Worm (Caenorhabditis elegans) whole organism, mixed stage, embryonic: ENCODE results near the gene ugt-30.

Experiments
- M03D4.4 ChIP-seq: sonication (generic microtip); optimal IDR thresholded peaks from 2 replicates; lab custom pipeline; 2017; ENCODE audit warnings: mild to moderate bottlenecking, missing genetic modification characterization, missing compliant biosample characterization
- blmp-1 ChIP-seq: fragments of 150-350 bp; optimal IDR thresholded peaks from 2 replicates; lab custom pipeline; 2014; ENCODE audit warnings: missing biosample characterization, missing genetic modification characterization
- ceh-43 ChIP-seq: fragments of 200-800 bp; sonication (Bioruptor generic); optimal IDR thresholded peaks from 2 replicates; lab custom pipeline; 2018; ENCODE audit warnings: mild to moderate bottlenecking, missing genetic modification characterization, moderate library complexity, missing compliant biosample characterization
- ces-1 ChIP-seq: fragments of 150-350 bp; optimal IDR thresholded peaks from 2 replicates; lab custom pipeline; 2014; ENCODE audit warnings: missing biosample characterization, missing genetic modification reagents, missing genetic modification characterization
- drap-1 ChIP-seq: fragments of 200-800 bp; sonication (Bioruptor generic); optimal IDR thresholded peaks from 3 replicates; lab custom pipeline; 2018; ENCODE audit warnings: mild to moderate bottlenecking, missing genetic modification characterization, missing compliant biosample characterization
- elt-1 ChIP-seq: sonication (generic microtip); optimal IDR thresholded peaks from 2 replicates; lab custom pipeline; 2017; ENCODE audit warnings: missing genetic modification characterization, mild to moderate bottlenecking, missing compliant biosample characterization, antibody characterized with exemption, moderate library complexity, borderline replicate concordance; ENCODE audit not compliant: insufficient read depth
- ham-2 ChIP-seq: fragments of 200-800 bp; sonication (Bioruptor generic); optimal IDR thresholded peaks from 2 replicates; lab custom pipeline; 2018; ENCODE audit warnings: mild to moderate bottlenecking, missing genetic modification characterization, missing compliant biosample characterization
- hlh-1 ChIP-seq: fragments of 150-350 bp; optimal IDR thresholded peaks from 2 replicates; lab custom pipeline; 2014; ENCODE audit warnings: missing biosample characterization, missing genetic modification reagents, missing genetic modification characterization
- lin-32 ChIP-seq: fragments of 200-800 bp; sonication (Bioruptor generic); optimal IDR thresholded peaks from 2 replicates; lab custom pipeline; 2018; ENCODE audit warnings: mild to moderate bottlenecking, missing genetic modification characterization, missing compliant biosample characterization
- lsy-2 ChIP-seq: fragments of 150-350 bp; optimal IDR thresholded peaks from 2 replicates; lab custom pipeline; 2014; ENCODE audit warnings: missing biosample characterization, missing genetic modification characterization
- mab-5 ChIP-seq: fragments of 150-350 bp; optimal IDR thresholded peaks from 2 replicates; lab custom pipeline; 2014; ENCODE audit warnings: missing biosample characterization, missing genetic modification characterization
- mep-1 ChIP-seq: fragments of 150-350 bp; optimal IDR thresholded peaks from 2 replicates; lab custom pipeline; 2017; ENCODE audit warnings: missing biosample characterization, missing genetic modification reagents, missing genetic modification characterization, inconsistent platforms
- nhr-237 ChIP-seq: fragments of 150-350 bp; optimal IDR thresholded peaks from 2 replicates; lab custom pipeline; 2014; ENCODE audit warnings: missing biosample characterization, missing genetic modification characterization
- nhr-28 ChIP-seq: fragments of 150-350 bp; optimal IDR thresholded peaks from 2 replicates; lab custom pipeline; 2014; ENCODE audit warnings: missing biosample characterization, missing genetic modification characterization
- nhr-76 ChIP-seq: sonication (generic microtip); optimal IDR thresholded peaks from 2 replicates; lab custom pipeline; 2017; ENCODE audit warnings: missing biosample characterization, missing genetic modification characterization
- tbx-8 ChIP-seq: fragments of 200-800 bp; sonication (Bioruptor generic); optimal IDR thresholded peaks from 2 replicates; lab custom pipeline; 2018; ENCODE audit warnings: mild to moderate bottlenecking, missing genetic modification characterization, moderate library complexity, missing compliant biosample characterization
- unc-120 ChIP-seq: sonication (generic microtip); optimal IDR thresholded peaks from 2 replicates; lab custom pipeline; 2017; ENCODE audit warnings: missing genetic modification characterization, missing compliant biosample characterization; ENCODE audit not compliant: poor library complexity, severe bottlenecking
- unc-62 ChIP-seq: fragments of 150-350 bp; optimal IDR thresholded peaks from 2 replicates; lab custom pipeline; 2014; ENCODE audit warnings: missing biosample characterization, missing genetic modification reagents, missing genetic modification characterization
- zip-8 ChIP-seq: fragments of 150-350 bp; optimal IDR thresholded peaks from 2 replicates; lab custom pipeline; 2014; ENCODE audit warnings: missing biosample characterization, missing genetic modification characterization

Gene ugt-30

DNA sequence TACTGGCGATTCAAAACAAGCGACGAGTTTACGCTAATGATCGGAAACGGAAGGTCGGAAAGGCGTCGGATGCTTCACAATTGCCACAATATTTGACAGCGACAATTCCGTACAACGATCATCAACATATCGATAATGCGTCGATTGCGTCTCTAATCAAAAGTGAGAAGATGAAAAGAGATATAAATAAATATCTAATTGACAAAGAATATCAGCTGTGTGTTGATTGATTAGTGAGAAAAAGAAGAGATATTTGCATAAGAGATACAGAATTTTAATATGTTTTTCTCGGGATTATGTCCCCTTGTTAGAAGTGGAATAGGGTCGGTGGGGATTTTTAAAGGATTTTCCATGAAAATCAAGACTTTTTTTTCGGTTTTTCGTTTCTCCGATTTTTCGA lies 46.5 kb downstream of the ugt-30 start:
- TF ChIP-seq lin-32 (GFP tag; lab: Kevin White, UChicago) (no peak), nhr-28 (tag; lab: Kevin White, UChicago) (no peak), nhr-76 (no peak), nhr-237 (tag; lab: Kevin White, UChicago) (no peak), tbx-8 (no peak), unc-62 (GFP tag; lab: Kevin White, UChicago) (peak; percentile 82), mab-5 (tag; lab: Kevin White, UChicago) (peak; percentile 16), hlh-1 (tag; lab: Kevin White, UChicago) (no peak), zip-8 (tag; lab: Kevin White, UChicago) (no peak), lsy-2 (tag; lab: Kevin White, UChicago) (no peak), mep-1 (tag; lab: Kevin White, UChicago) (no peak), elt-1 (tag; lab: Kevin White, UChicago) (no peak), unc-120 (tag; lab: Kevin White, UChicago) (peak; percentile 19)
- TF ChIP-seq, all 35 proteins: peak for 3

DNA sequence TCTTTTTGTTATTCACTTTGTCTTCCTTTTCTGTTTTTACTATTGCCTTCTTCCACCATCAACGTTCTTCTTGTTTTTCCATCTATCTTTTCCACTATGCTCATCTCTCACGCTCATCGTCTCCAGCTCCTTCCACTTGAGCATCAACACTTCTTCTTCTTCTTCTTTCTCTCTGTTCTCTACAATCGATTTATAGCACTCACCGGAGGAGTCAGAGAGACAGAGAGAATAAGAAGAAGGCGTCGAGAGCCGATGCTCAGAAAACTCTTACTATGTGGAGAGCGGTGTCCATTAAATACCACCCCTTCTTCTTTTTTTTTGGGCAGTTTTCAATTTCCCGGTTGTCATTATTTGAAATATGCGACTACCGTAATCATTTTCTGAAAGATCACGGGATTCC lies 50.2 kb downstream of the ugt-30 start:
- TF ChIP-seq ces-1 (GFP tag; lab: Kevin White, UChicago) = peak; percentile 60
- no peak for TF ChIP-seq ceh-43

DNA sequence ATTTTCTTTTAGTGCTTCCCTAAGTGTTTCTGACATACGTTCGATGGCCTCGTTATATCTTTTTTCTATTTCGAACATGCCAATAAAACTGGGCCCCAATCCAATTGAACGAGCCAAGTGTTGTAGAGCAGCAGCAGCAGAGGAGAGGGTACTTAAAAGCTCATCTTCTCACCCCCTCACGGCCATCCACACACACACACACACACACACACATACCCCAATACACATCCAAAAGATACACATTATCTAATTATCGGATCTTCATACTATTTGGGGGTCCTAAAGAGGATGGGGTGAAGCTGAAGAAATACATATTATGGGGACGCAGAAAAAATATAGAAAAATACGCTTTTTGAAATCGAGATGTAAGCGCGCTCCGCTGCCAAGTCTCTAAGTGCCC lies 52.3 kb downstream of the ugt-30 start:
- TF ChIP-seq drap-1 (peak; percentile 70), M03D4.4 (no peak), ham-2 (GFP tag; lab: Kevin White, UChicago) (no peak), ces-1 (GFP tag; lab: Kevin White, UChicago) (peak; percentile 95), elt-1 (tag; lab: Kevin White, UChicago) (peak; percentile 36), blmp-1 (tag; lab: Kevin White, UChicago) (no peak)
